Worm (Caenorhabditis elegans) whole organism, L4/young adult: Measurements from ENCODE around the gene msrp-3.

ENCODE experiments used
- W03F9.2 ChIP-seq: fragments of 150-350 bp; optimal IDR thresholded peaks from 2 replicates; lab custom pipeline; 2014; ENCODE audit warnings: missing biosample characterization, missing genetic modification characterization
- dao-5 ChIP-seq: sonication (generic microtip); optimal IDR thresholded peaks from 2 replicates; lab custom pipeline; 2016; ENCODE audit warnings: missing genotype, missing genetic modification characterization, moderate library complexity, missing compliant biosample characterization
- him-1 ChIP-seq: sonication (generic microtip); optimal IDR thresholded peaks from 2 replicates; lab custom pipeline; 2016; ENCODE audit warnings: missing genotype, missing genetic modification reagents, missing genetic modification characterization, missing compliant biosample characterization

Gene msrp-3

ce11 chrII:808457-808856 lies 6.2 kb downstream of the msrp-3 start, which contains the start of gene F46F5.11:
Gene F46F5.11, plus strand, starts transcription at chrII:808757.
- TF ChIP-seq him-1 (no peak), dao-5 (no peak), W03F9.2 (tag; lab: Kevin White, UChicago) (no peak)

DNA sequence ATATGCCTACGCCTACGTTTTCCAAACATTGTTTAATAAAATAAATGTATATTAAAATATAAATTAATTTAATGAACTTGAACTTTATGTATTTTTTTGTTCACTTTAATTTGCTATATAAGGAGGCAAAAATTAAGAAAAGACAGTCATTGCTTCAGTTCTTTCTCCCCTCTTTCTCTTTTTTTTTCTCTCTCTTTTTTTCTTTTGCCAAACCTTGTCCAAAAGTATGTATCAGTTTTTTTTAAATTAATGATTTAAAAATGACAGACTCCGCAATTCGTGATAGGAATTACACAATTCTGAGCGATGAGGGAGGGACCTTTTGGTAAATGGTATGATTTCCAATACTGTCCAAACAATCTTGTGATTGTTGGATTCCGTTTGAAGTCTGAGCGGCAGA lies 11.6 kb downstream of the msrp-3 start, which contains the start of gene F46F5.13:
TSS of gene F46F5.13 (plus strand) at position 301 of the 400 bp plus-strand sequence.
- no peak for TF ChIP-seq dao-5
- TF ChIP-seq W03F9.2 (tag; lab: Kevin White, UChicago): no peak
- TF ChIP-seq him-1: no peak

DNA sequence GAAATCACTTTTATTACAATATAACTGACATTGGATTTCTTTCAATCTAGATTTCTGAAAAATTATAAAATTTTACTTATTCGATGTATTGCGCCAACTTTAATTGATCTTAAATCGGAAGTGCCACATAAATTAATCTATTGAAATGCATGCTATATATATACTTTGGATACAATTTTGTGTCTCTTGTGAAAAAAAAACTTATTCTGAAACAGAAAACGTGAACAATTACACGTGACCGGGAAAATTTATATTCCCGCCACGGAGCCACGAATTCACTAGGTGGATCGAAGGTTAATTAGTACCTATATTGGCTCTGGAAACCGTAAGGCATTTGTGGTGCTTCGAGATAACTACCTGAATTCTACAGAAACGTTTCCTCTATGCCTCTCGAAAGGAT lies 14.9 kb downstream of the msrp-3 start, which contains the start of gene F46F5.14:
TSS of gene F46F5.14 (plus strand) at position 301 of the 400 bp plus-strand sequence.
- TF ChIP-seq him-1 (no peak), dao-5 (no peak), W03F9.2 (tag; lab: Kevin White, UChicago) (no peak)

DNA sequence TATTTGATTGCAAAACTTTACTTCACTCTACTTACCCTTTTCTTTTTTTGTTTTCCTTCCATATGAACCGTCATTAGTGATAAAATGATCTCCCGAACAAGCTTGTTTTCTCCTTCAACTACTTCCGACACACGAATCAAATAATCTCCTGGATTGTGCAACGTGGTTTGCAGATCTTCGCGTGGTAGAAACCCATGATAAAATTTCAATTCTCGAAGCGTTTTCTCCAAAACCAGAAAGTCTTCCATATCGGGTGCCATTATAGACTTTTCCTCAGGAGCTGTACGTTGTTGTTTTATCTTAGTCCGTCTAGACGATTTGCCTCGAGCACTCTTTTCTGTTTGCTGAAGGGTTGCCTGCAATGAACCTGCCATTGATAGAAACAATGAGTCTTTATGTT lies 17.2 kb downstream of the msrp-3 start:
- TF ChIP-seq W03F9.2 (tag; lab: Kevin White, UChicago) (no peak), dao-5 (no peak), him-1 (no peak)

- no peak for TF ChIP-seq W03F9.2 (tag; lab: Kevin White, UChicago)
- no peak for TF ChIP-seq him-1
- TF ChIP-seq dao-5: no peak
Observed at ce11 chrII:796916-797315, 17.7 kb downstream of the msrp-3 start.

ce11 chrII:791828-792227 lies 22.8 kb downstream of the msrp-3 start, which contains the start of gene F46F5.1:
Gene F46F5.1, minus strand, starts transcription at chrII:791928.
- TF ChIP-seq dao-5 (no peak), W03F9.2 (tag; lab: Kevin White, UChicago) (no peak)

DNA sequence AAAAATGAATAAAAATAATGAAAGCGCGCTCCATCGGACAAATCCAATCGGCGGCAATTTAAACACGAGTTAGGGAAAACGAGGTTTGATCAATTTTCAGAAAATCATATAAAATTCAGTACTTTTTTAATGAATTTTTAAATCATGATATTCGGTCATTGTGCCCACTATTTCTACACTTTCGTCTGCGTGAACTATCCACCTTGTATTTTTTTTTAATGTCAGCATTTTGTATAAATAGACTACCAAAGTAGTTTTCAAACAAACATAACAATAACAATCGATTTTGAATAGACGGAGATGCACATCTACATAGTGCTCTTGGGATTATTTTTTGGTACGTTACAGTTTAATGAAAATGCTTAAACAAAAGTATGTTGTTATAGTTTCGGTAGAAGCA lies 26.5 kb downstream of the msrp-3 start, which contains the start of gene F46F5.15:
TSS of gene F46F5.15 (plus strand) at position 301 of the 400 bp plus-strand sequence.
- TF ChIP-seq W03F9.2 (tag; lab: Kevin White, UChicago) (no peak), dao-5 (no peak), him-1 (no peak)

DNA sequence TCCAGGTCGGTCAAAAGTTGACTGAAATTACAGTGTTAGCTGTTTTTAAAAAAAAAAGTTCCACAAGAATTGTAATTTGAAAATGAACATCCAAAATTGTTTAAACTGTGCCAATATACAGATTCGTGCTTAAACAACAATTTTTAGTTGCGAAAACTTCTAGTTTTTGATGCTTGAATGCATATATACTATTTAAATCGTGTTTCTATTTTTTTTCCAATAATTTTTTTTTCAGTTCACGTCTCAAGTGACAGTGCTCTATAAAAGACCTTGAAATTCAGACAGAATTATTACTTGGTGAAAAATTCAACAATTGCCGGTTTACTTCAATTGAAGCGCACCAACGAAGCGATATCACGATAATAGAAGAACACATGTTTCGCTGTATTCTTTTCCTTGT lies 27.7 kb downstream of the msrp-3 start, which contains the start of gene F46F5.16:
TSS of gene F46F5.16 (plus strand) at position 301 of the 400 bp plus-strand sequence.
- no peak for TF ChIP-seq him-1

ce11 chrII:783532-783931 lies 31.1 kb downstream of the msrp-3 start, which contains the start of gene Y39F10A.6:
Gene Y39F10A.6, minus strand, starts transcription at chrII:783632.
- TF ChIP-seq W03F9.2 (tag; lab: Kevin White, UChicago) (no peak), dao-5 (no peak), him-1 (no peak)

DNA sequence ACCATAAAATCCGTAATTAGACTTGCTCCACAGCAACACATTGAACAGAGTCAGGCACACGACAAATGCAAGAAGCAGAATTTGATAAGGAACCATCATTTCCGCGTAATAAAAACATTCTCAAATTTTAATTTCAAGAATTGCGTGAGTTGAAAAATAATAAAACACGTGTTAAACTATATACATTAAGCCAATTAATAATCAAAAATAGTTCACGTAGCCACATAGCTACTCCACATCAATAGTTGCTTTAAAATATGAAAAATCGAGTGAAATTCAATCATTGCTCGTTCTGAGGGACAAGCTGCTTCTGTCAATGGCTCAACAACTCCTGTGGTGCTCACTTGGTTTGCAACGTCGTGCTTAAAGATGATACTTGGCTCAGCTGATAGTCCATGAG lies 31.7 kb downstream of the msrp-3 start, which contains the start of gene Y39F10A.3:
TSS of gene Y39F10A.3 (minus strand) at position 101 of the 400 bp plus-strand sequence.
- TF ChIP-seq him-1 (no peak), W03F9.2 (tag; lab: Kevin White, UChicago) (no peak), dao-5 (no peak)

DNA sequence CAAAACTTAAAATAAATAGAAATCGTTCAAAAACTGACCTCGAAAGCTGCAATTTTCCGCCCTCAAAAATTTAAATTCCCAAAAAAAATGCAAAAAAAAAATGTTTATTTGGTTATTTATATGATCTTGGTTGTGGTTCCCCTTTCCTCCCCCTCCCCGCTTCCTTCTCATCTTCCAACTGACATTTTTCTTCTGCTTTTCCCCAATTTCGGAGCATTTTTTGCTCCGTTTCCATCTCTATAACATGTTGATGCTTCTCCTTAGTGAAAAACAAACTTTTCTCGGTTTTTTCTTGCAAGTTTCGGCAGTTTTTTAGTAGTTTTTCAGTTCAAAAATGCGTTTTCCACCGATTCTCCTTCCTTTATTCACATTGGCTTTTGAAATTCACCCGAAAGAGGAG lies 39.6 kb downstream of the msrp-3 start, which contains the start of gene Y39F10A.1:
TSS of gene Y39F10A.1 (plus strand) at position 301 of the 400 bp plus-strand sequence.
- no peak for TF ChIP-seq dao-5
- TF ChIP-seq him-1: no peak
- no peak for TF ChIP-seq W03F9.2 (tag; lab: Kevin White, UChicago)

DNA sequence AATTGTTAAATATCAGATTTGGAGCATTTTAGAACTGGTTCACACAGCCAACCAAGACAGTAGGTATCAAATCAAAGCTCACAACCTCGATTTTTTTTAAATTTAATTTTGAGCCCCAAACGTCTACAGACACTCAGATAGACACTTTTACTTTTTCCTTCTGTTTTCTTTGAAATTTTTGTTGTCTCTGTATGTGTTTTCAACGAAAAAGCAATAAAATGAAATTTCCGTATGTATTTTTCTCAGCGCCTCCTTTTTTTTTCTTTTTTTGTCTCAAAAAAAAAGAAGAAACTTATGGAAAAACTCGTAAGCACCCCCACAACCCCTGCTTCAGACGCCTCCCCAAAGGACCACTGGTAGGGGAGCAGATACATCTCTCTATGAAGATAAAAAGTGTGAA lies 40.8 kb downstream of the msrp-3 start:
- TF ChIP-seq W03F9.2 (tag; lab: Kevin White, UChicago): no peak
- TF ChIP-seq him-1: no peak
- no peak for TF ChIP-seq dao-5

- TF ChIP-seq W03F9.2 (tag; lab: Kevin White, UChicago): no peak
- TF ChIP-seq dao-5: no peak
- no peak for TF ChIP-seq him-1
Observed at ce11 chrII:770253-770652, 44.4 kb downstream of the msrp-3 start, which contains the start of gene C08G5.6. Gene C08G5.6, plus strand, starts transcription at chrII:770553.

- TF ChIP-seq W03F9.2 (tag; lab: Kevin White, UChicago) (no peak), him-1 (no peak), dao-5 (no peak)
Observed at ce11 chrII:769250-769649, 45.4 kb downstream of the msrp-3 start.

DNA sequence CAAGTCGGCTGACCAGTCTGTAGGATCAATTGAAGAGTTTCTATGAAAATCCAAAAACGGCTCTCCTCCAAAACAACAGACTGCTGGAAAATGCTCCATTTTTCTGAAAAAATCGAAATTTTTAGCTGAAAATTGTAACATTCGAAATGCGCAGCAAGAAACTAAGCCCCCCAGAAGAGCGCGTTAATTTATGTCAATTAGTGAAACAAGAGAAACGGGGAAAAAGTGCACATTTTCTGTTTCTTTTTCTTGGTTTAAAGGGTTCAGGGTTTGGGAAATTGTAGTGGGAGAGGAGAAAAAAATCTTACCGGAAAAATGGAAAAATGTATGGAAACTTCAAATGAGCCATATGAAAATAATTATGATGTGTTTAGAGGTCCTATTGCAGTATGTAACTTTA lies 49.4 kb downstream of the msrp-3 start, which contains the start of gene C08G5.7:
TSS of gene C08G5.7 (minus strand) at position 101 of the 400 bp plus-strand sequence.
- TF ChIP-seq dao-5: no peak
- TF ChIP-seq W03F9.2 (tag; lab: Kevin White, UChicago): no peak
- TF ChIP-seq him-1: no peak
